1 fruit fly cellular context compared by ENCODE assay signal in the genomic region with DNA sequence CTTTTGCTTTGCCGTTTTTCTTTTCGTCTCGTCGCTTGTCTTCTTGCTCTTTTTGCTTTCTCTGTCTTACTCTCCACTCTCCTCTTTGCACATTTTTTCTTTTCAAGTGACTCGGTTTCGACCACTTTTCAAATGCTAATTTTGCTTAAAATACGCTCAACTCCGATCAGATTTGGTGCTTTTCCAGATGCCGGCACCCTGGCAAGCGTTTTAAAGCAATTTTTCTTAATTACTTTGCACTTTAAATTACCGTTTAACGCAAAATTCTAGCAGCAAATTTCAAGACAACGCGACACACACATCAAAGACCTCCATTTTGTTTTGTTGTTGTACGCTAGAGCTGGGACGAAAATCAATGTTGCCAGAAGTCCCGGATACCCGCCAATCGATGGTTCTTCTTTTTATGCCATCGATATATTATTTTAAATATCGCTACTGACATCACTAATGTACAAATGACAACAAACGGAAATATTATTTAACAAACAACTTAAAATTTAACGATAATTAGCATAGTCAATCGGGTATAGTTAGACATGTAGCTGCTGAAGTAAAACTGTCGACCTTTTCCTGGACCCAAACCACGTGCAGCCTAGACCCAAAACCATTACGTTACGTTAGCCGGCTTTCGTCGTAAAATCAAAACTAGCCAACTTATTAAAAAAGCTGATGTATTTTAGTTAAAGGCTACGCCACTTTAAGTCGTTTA.
A peak's percentile ranks its signal among the peaks of the same experiment; 100 is the strongest.
TF ChIP-seq lines count a peak whose summit lies in the region.

kis (minus strand) TSS at position 317 of the 709 bp plus-strand sequence.

TF ChIP-seq in whole organism, embryonic, 481 proteins besides CTCF, POLR2A, EP300 and RAD21 (continued from another document and continues in another):
- TF ChIP-seq sens (GFP tag; lab: Kevin White, UChicago), result peak; percentile 90
- no peak for TF ChIP-seq Atf6 (GFP tag; IDR thresholded peaks at IDR 0.05; lab: Robert Waterston, UW)
- TF ChIP-seq Dp (GFP tag; optimal IDR thresholded peaks at IDR 0.05; lab: Kevin White, UChicago), result peak; percentile 56
- peak; percentile 10 for TF ChIP-seq emc (GFP tag; optimal IDR thresholded peaks at IDR 0.05; lab: Kevin White, UChicago)
- no peak for TF ChIP-seq CG14667 (GFP tag; IDR thresholded peaks at IDR 0.05; lab: Robert Waterston, UW)
- no peak for TF ChIP-seq tup (GFP tag; optimal IDR thresholded peaks at IDR 0.05; lab: Kevin White, UChicago)
- TF ChIP-seq NFAT (GFP tag; IDR thresholded peaks at IDR 0.05; lab: Robert Waterston, UW), result peak; percentile 57
- TF ChIP-seq Dip2 (GFP tag; IDR thresholded peaks at IDR 0.05; lab: Robert Waterston, UW), result no peak
- no peak for TF ChIP-seq CG6654 (GFP tag; optimal IDR thresholded peaks at IDR 0.05; lab: Kevin White, UChicago)
- TF ChIP-seq vvl (GFP tag; IDR thresholded peaks at IDR 0.05; lab: Robert Waterston, UW), result peak; percentile 57; the same call in 1 of the 2 replicates
- peak; percentile 39; the same call in 2 of the 3 replicates for TF ChIP-seq zfh1 (GFP tag; IDR thresholded peaks at IDR 0.05; lab: Robert Waterston, UW)
- no peak for TF ChIP-seq da (GFP tag; optimal IDR thresholded peaks at IDR 0.05; lab: Kevin White, UChicago)
- peak; percentile 97 for TF ChIP-seq Scr (GFP tag; IDR thresholded peaks at IDR 0.05; lab: Robert Waterston, UW; ENCODE audit: partially characterized antibody)
- TF ChIP-seq wdn (GFP tag; IDR thresholded peaks at IDR 0.05; lab: Robert Waterston, UW), result no peak
- TF ChIP-seq CG30020 (tag; optimal IDR thresholded peaks at IDR 0.05; lab: Kevin White, UChicago), result peak; percentile 63
- no peak for TF ChIP-seq sc (optimal IDR thresholded peaks at IDR 0.05; lab: Kevin White, UChicago)
- TF ChIP-seq sc (GFP tag; optimal IDR thresholded peaks at IDR 0.05; lab: Kevin White, UChicago), result no peak
- TF ChIP-seq Xbp1 (GFP tag; optimal IDR thresholded peaks at IDR 0.05; lab: Kevin White, UChicago), result peak; percentile 45
- no peak for TF ChIP-seq odd (GFP tag; optimal IDR thresholded peaks at IDR 0.05; lab: Kevin White, UChicago)
- peak; percentile 20 for TF ChIP-seq CG4424 (GFP tag; optimal IDR thresholded peaks at IDR 0.05; lab: Kevin White, UChicago)
- TF ChIP-seq CG11456 (GFP tag; IDR thresholded peaks at IDR 0.05; lab: Robert Waterston, UW), result peak; percentile 35; the same call in 1 of the 3 replicates
- TF ChIP-seq stwl (tag; optimal IDR thresholded peaks at IDR 0.05; lab: Kevin White, UChicago), result peak; percentile 73
- no peak for TF ChIP-seq Gsc (GFP tag; IDR thresholded peaks at IDR 0.05; lab: Robert Waterston, UW)
- TF ChIP-seq Kr (GFP tag; optimal IDR thresholded peaks at IDR 0.05; lab: Kevin White, UChicago), result no peak
- TF ChIP-seq CG9817 (tag; optimal IDR thresholded peaks at IDR 0.05; lab: Kevin White, UChicago), result peak; percentile 36
- peak; percentile 93 for TF ChIP-seq hbn (GFP tag; IDR thresholded peaks at IDR 0.05; lab: Robert Waterston, UW; ENCODE audit: partially characterized antibody)
- TF ChIP-seq sr (GFP tag; IDR thresholded peaks at IDR 0.05; lab: Robert Waterston, UW), result no peak
- no peak for TF ChIP-seq Spps (tag; optimal IDR thresholded peaks at IDR 0.05; lab: Kevin White, UChicago)
- TF ChIP-seq CG17829 (tag; optimal IDR thresholded peaks at IDR 0.05; lab: Kevin White, UChicago), result peak; percentile 37
- TF ChIP-seq CG11247 (GFP tag; IDR thresholded peaks at IDR 0.05; lab: Robert Waterston, UW), result peak; percentile 19; the same call in 1 of the 2 replicates
- peak; percentile 39 for TF ChIP-seq zen (tag; optimal IDR thresholded peaks at IDR 0.05; lab: Kevin White, UChicago)
- TF ChIP-seq BEAF-32 (GFP tag; optimal IDR thresholded peaks at IDR 0.05; lab: Kevin White, UChicago), result peak; percentile 98
- TF ChIP-seq CG8359 (GFP tag; optimal IDR thresholded peaks at IDR 0.05; lab: Kevin White, UChicago; ENCODE audit: borderline replicate concordance), result no peak
- no peak for TF ChIP-seq Usf (GFP tag; optimal IDR thresholded peaks at IDR 0.05; lab: Kevin White, UChicago)
- TF ChIP-seq tna (GFP tag; IDR thresholded peaks at IDR 0.05; lab: Robert Waterston, UW; ENCODE audit: partially characterized antibody), result peak; percentile 91
- peak; percentile 43 for TF ChIP-seq unpg (GFP tag; optimal IDR thresholded peaks at IDR 0.05; lab: Kevin White, UChicago)
- TF ChIP-seq amos (GFP tag; IDR thresholded peaks at IDR 0.05; lab: Robert Waterston, UW; ENCODE audit: partially characterized antibody), result peak; percentile 98
- peak; percentile 94 for TF ChIP-seq Ets65A (GFP tag; lab: Kevin White, UChicago)
- peak; percentile 16 for TF ChIP-seq CG1792 (GFP tag; optimal IDR thresholded peaks at IDR 0.05; lab: Kevin White, UChicago)
- TF ChIP-seq CG2712 (tag; optimal IDR thresholded peaks at IDR 0.05; lab: Kevin White, UChicago), result peak; percentile 68
- TF ChIP-seq slp2 (GFP tag; optimal IDR thresholded peaks at IDR 0.05; lab: Kevin White, UChicago), result no peak
- TF ChIP-seq CG14014 (GFP tag; IDR thresholded peaks at IDR 0.05; lab: Robert Waterston, UW), result no peak
- TF ChIP-seq CG7357 (GFP tag; IDR thresholded peaks at IDR 0.05; lab: Robert Waterston, UW), result no peak
- TF ChIP-seq Hey (tag; optimal IDR thresholded peaks at IDR 0.05; lab: Kevin White, UChicago), result no peak
- TF ChIP-seq ara (GFP tag; IDR thresholded peaks at IDR 0.05; lab: Robert Waterston, UW), result no peak
- TF ChIP-seq CG12744 (GFP tag; optimal IDR thresholded peaks at IDR 0.05; lab: Kevin White, UChicago), result peak; percentile 17
- no peak for TF ChIP-seq CG16863 (GFP tag; optimal IDR thresholded peaks at IDR 0.05; lab: Kevin White, UChicago)
- TF ChIP-seq chm (GFP tag; IDR thresholded peaks at IDR 0.05; lab: Robert Waterston, UW), result 0 out of 2 replicates have a peak, but pooled peaks have one; percentile 29
- peak; percentile 64; the same call in 1 of the 2 replicates for TF ChIP-seq sob (GFP tag; IDR thresholded peaks at IDR 0.05; lab: Robert Waterston, UW)
- no peak for TF ChIP-seq pfk (GFP tag; optimal IDR thresholded peaks at IDR 0.05; lab: Kevin White, UChicago)
- TF ChIP-seq ind (GFP tag; optimal IDR thresholded peaks at IDR 0.05; lab: Kevin White, UChicago), result peak; percentile 4
- no peak for TF ChIP-seq Awh (GFP tag; IDR thresholded peaks at IDR 0.05; lab: Robert Waterston, UW)
- TF ChIP-seq CG10565 (GFP tag; optimal IDR thresholded peaks at IDR 0.05; lab: Kevin White, UChicago), result no peak
- TF ChIP-seq CG7271 (tag; optimal IDR thresholded peaks at IDR 0.05; lab: Kevin White, UChicago), result peak; percentile 20
- peak; percentile 80 for TF ChIP-seq nerfin-2 (GFP tag; IDR thresholded peaks at IDR 0.05; lab: Robert Waterston, UW; ENCODE audit: partially characterized antibody)
- no peak for TF ChIP-seq usp (GFP tag; optimal IDR thresholded peaks at IDR 0.05; lab: Kevin White, UChicago)
- no peak for TF ChIP-seq lola (GFP tag; optimal IDR thresholded peaks at IDR 0.05; lab: Kevin White, UChicago)
- TF ChIP-seq D19B (GFP tag; optimal IDR thresholded peaks at IDR 0.05; lab: Kevin White, UChicago), result no peak
- peak; percentile 22 for TF ChIP-seq disco-r (GFP tag; optimal IDR thresholded peaks at IDR 0.05; lab: Kevin White, UChicago)
- peak; percentile 94 for TF ChIP-seq inv (GFP tag; IDR thresholded peaks at IDR 0.05; lab: Robert Waterston, UW; ENCODE audit: partially characterized antibody)
- peak; percentile 25 for TF ChIP-seq CG15269 (tag; optimal IDR thresholded peaks at IDR 0.05; lab: Kevin White, UChicago)
- 0 out of 3 replicates have a peak, but pooled peaks have one; percentile 14 for TF ChIP-seq H15 (GFP tag; IDR thresholded peaks at IDR 0.05; lab: Robert Waterston, UW)
- TF ChIP-seq CG4854 (GFP tag; optimal IDR thresholded peaks at IDR 0.05; lab: Kevin White, UChicago), result peak; percentile 30
- TF ChIP-seq CG13624 (GFP tag; optimal IDR thresholded peaks at IDR 0.05; lab: Kevin White, UChicago), result peak; percentile 68
- TF ChIP-seq bigmax (GFP tag; optimal IDR thresholded peaks at IDR 0.05; lab: Kevin White, UChicago), result no peak
- no peak for TF ChIP-seq Ravus (GFP tag; IDR thresholded peaks at IDR 0.05; lab: Robert Waterston, UW)
- TF ChIP-seq btn (GFP tag; optimal IDR thresholded peaks at IDR 0.05; lab: Kevin White, UChicago), result peak; percentile 2
- no peak for TF ChIP-seq GATAe (GFP tag; conservative IDR thresholded peaks at IDR 0.05; lab: Robert Waterston, UW)
- TF ChIP-seq CG6683 (GFP tag; optimal IDR thresholded peaks at IDR 0.05; lab: Kevin White, UChicago), result no peak
- peak; percentile 43 for TF ChIP-seq gem (tag; optimal IDR thresholded peaks at IDR 0.05; lab: Kevin White, UChicago)
- TF ChIP-seq gsb (GFP tag; IDR thresholded peaks at IDR 0.05; lab: Robert Waterston, UW), result no peak
- TF ChIP-seq en (GFP tag; optimal IDR thresholded peaks at IDR 0.05; lab: Kevin White, UChicago), result no peak
- no peak for TF ChIP-seq dan (GFP tag; IDR thresholded peaks at IDR 0.05; lab: Robert Waterston, UW)
- TF ChIP-seq CG31365 (tag; optimal IDR thresholded peaks at IDR 0.05; lab: Kevin White, UChicago), result peak; percentile 12
- no peak for TF ChIP-seq CG5245 (GFP tag; optimal IDR thresholded peaks at IDR 0.05; lab: Kevin White, UChicago)
- peak; percentile 43 for TF ChIP-seq CrebB (tag; optimal IDR thresholded peaks at IDR 0.05; lab: Kevin White, UChicago)
- TF ChIP-seq Med (GFP tag; lab: Kevin White, UChicago), result peak; percentile 91
- no peak for TF ChIP-seq CG17802 (tag; optimal IDR thresholded peaks at IDR 0.05; lab: Kevin White, UChicago)
- TF ChIP-seq pb (GFP tag; optimal IDR thresholded peaks at IDR 0.05; lab: Kevin White, UChicago), result no peak
- TF ChIP-seq CG13424 (tag; optimal IDR thresholded peaks at IDR 0.05; lab: Kevin White, UChicago), result peak; percentile 22
- peak; percentile 56 for TF ChIP-seq mam (GFP tag; optimal IDR thresholded peaks at IDR 0.05; lab: Kevin White, UChicago)
- TF ChIP-seq CG14860 (GFP tag; IDR thresholded peaks at IDR 0.05; lab: Robert Waterston, UW; ENCODE audit: partially characterized antibody), result peak; percentile 94
- no peak for TF ChIP-seq CG8765 (GFP tag; IDR thresholded peaks at IDR 0.05; lab: Robert Waterston, UW)
- TF ChIP-seq CG3065 (GFP tag; optimal IDR thresholded peaks at IDR 0.05; lab: Kevin White, UChicago), result no peak
- peak; percentile 44; the same call in 1 of the 2 replicates for TF ChIP-seq Drgx (GFP tag; IDR thresholded peaks at IDR 0.05; lab: Robert Waterston, UW)
- peak; percentile 29 for TF ChIP-seq Mes4 (GFP tag; optimal IDR thresholded peaks at IDR 0.05; lab: Kevin White, UChicago)
- TF ChIP-seq zen2 (GFP tag; IDR thresholded peaks at IDR 0.05; lab: Robert Waterston, UW; ENCODE audit: partially characterized antibody), result peak; percentile 94
- peak; percentile 50 for TF ChIP-seq MBD-R2 (GFP tag; IDR thresholded peaks at IDR 0.05; lab: Robert Waterston, UW)
- TF ChIP-seq gcm2 (GFP tag; optimal IDR thresholded peaks at IDR 0.05; lab: Kevin White, UChicago), result no peak
- TF ChIP-seq CG10274 (GFP tag; optimal IDR thresholded peaks at IDR 0.05; lab: Kevin White, UChicago), result no peak
- no peak for TF ChIP-seq Hr39 (optimal IDR thresholded peaks at IDR 0.05; lab: Kevin White, UChicago)
- TF ChIP-seq fu2 (GFP tag; optimal IDR thresholded peaks at IDR 0.05; lab: Kevin White, UChicago), result peak; percentile 20
- TF ChIP-seq CG6791 (GFP tag; IDR thresholded peaks at IDR 0.05; lab: Robert Waterston, UW; ENCODE audit: partially characterized antibody), result peak; percentile 93
- no peak for TF ChIP-seq CG6689 (GFP tag; IDR thresholded peaks at IDR 0.05; lab: Robert Waterston, UW)
- TF ChIP-seq trem (tag; optimal IDR thresholded peaks at IDR 0.05; lab: Kevin White, UChicago), result peak; percentile 76
- TF ChIP-seq CG6272 (GFP tag; IDR thresholded peaks at IDR 0.05; lab: Robert Waterston, UW), result peak; percentile 66
- peak; percentile 68 for TF ChIP-seq gsb-n (tag; optimal IDR thresholded peaks at IDR 0.05; lab: Kevin White, UChicago)
- TF ChIP-seq Antp (GFP tag; optimal IDR thresholded peaks at IDR 0.05; lab: Kevin White, UChicago), result peak; percentile 47
- TF ChIP-seq CG16813 (GFP tag; IDR thresholded peaks at IDR 0.05; lab: Robert Waterston, UW; ENCODE audit: partially characterized antibody), result peak; percentile 95
- TF ChIP-seq crp (GFP tag; optimal IDR thresholded peaks at IDR 0.05; lab: Kevin White, UChicago), result peak in 1 of 2 experiments; percentile 3
- peak; percentile 8 for TF ChIP-seq CG8388 (GFP tag; optimal IDR thresholded peaks at IDR 0.05; lab: Kevin White, UChicago)
- TF ChIP-seq dysf (GFP tag; IDR thresholded peaks at IDR 0.05; lab: Robert Waterston, UW), result no peak
- peak; percentile 70 for TF ChIP-seq CG9932 (GFP tag; IDR thresholded peaks at IDR 0.05; lab: Robert Waterston, UW)
- peak; percentile 25 for TF ChIP-seq CG18262 (tag; optimal IDR thresholded peaks at IDR 0.05; lab: Kevin White, UChicago)
- peak; percentile 39 for TF ChIP-seq grau (tag; optimal IDR thresholded peaks at IDR 0.05; lab: Kevin White, UChicago)
- TF ChIP-seq Opbp (GFP tag; IDR thresholded peaks at IDR 0.05; lab: Robert Waterston, UW; ENCODE audit: partially characterized antibody), result peak; percentile 97
- TF ChIP-seq CG3726 (GFP tag; IDR thresholded peaks at IDR 0.05; lab: Robert Waterston, UW), result no peak
- TF ChIP-seq cwo (GFP tag; optimal IDR thresholded peaks at IDR 0.05; lab: Kevin White, UChicago), result peak; percentile 36
- no peak for TF ChIP-seq gt (GFP tag; IDR thresholded peaks at IDR 0.05; lab: Robert Waterston, UW)
- TF ChIP-seq CG31224 (GFP tag; IDR thresholded peaks at IDR 0.05; lab: Robert Waterston, UW), result no peak
- TF ChIP-seq ab (GFP tag; optimal IDR thresholded peaks at IDR 0.05; lab: Kevin White, UChicago), result peak; percentile 11
- TF ChIP-seq HmgZ (tag; optimal IDR thresholded peaks at IDR 0.05; lab: Kevin White, UChicago), result peak; percentile 81
- no peak for TF ChIP-seq fd3F (GFP tag; optimal IDR thresholded peaks at IDR 0.05; lab: Kevin White, UChicago)
- no peak for TF ChIP-seq cas (GFP tag; IDR thresholded peaks at IDR 0.05; lab: Robert Waterston, UW)
- TF ChIP-seq tio (GFP tag; optimal IDR thresholded peaks at IDR 0.05; lab: Kevin White, UChicago), result no peak
- no peak for TF ChIP-seq CG32772 (GFP tag; IDR thresholded peaks at IDR 0.05; lab: Robert Waterston, UW)
- TF ChIP-seq kni (GFP tag; optimal IDR thresholded peaks at IDR 0.05; lab: Kevin White, UChicago), result peak; percentile 27
- peak; percentile 35 for TF ChIP-seq corto (GFP tag; optimal IDR thresholded peaks at IDR 0.05; lab: Kevin White, UChicago)
- TF ChIP-seq HLH4C (GFP tag; IDR thresholded peaks at IDR 0.05; lab: Robert Waterston, UW; ENCODE audit: partially characterized antibody), result peak; percentile 91
- no peak for TF ChIP-seq yki (optimal IDR thresholded peaks at IDR 0.05; lab: Kevin White, UChicago)
- TF ChIP-seq CG43689 (GFP tag; IDR thresholded peaks at IDR 0.05; lab: Robert Waterston, UW), result no peak
- no peak for TF ChIP-seq CG11695 (GFP tag; IDR thresholded peaks at IDR 0.05; lab: Robert Waterston, UW)
- peak; percentile 83 for TF ChIP-seq CG7963 (GFP tag; IDR thresholded peaks at IDR 0.05; lab: Robert Waterston, UW; ENCODE audit: partially characterized antibody)
- TF ChIP-seq Atf3 (GFP tag; optimal IDR thresholded peaks at IDR 0.05; lab: Kevin White, UChicago), result no peak
